Worm (Caenorhabditis elegans): ENCODE results near the gene cld-9.

Gene cld-9

DNA sequence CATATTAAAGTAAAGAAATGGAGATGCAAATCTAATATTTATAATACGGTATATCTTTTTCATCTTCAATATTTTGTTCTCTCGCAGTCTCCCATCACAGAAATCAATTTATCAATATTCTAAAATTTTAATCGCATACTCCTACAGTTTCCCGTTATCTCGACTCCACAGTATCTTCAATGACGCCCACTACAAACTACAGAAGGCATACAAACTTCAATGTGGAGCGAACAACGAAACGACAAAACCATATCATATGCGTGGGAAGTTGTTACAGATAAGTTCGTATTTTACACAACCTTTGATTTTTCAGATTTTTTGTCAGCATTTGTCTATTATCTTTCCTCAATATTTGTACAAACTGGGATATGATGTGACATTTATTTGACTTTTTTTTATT is 11.8 kb downstream of the cld-9 start:
- TF ChIP-seq jun-1 (tag; optimal IDR thresholded peaks at IDR 0.05) (no peak), Y5F2A.4 (GFP tag; optimal IDR thresholded peaks at IDR 0.05) (no peak), T26A8.4 (GFP tag; IDR thresholded peaks at IDR 0.05) (no peak), nhr-102 (tag; optimal IDR thresholded peaks at IDR 0.05) (peak; percentile 0), lin-15B (tag; optimal IDR thresholded peaks at IDR 0.05) (no peak), daf-19 (GFP tag; conservative IDR thresholded peaks at IDR 0.05) (no peak), ZK546.5 (tag; optimal IDR thresholded peaks at IDR 0.05) (no peak), Y105C5A.15 (GFP tag; IDR thresholded peaks at IDR 0.05) (no peak), mdt-29 (GFP tag; IDR thresholded peaks at IDR 0.05) (no peak), attf-4 (tag; optimal IDR thresholded peaks at IDR 0.05) (no peak), madf-9 (GFP tag; conservative IDR thresholded peaks at IDR 0.05) (no peak), nhr-25 (tag; optimal IDR thresholded peaks at IDR 0.05; ENCODE audit: borderline replicate concordance, insufficient read depth) (no peak), duxl-1 (tag; optimal IDR thresholded peaks at IDR 0.05; ENCODE audit: poor library complexity) (no peak), unc-39 (tag; optimal IDR thresholded peaks at IDR 0.05) (no peak), ceh-62 (tag; optimal IDR thresholded peaks at IDR 0.05) (no peak), madf-5 (GFP tag; IDR thresholded peaks at IDR 0.05) (no peak), gei-8 (GFP tag; optimal IDR thresholded peaks at IDR 0.05) (no peak), lir-3 (tag; optimal IDR thresholded peaks at IDR 0.05) (no peak), ZK337.2 (GFP tag; IDR thresholded peaks at IDR 0.05) (no peak), hlh-11 (tag; optimal IDR thresholded peaks at IDR 0.05) (peak; percentile 30), ceh-28 (tag; optimal IDR thresholded peaks at IDR 0.05) (no peak), dmd-6 (GFP tag; IDR thresholded peaks at IDR 0.05) (peak; percentile 38; the same call in 1 of the 2 replicates), nhr-41 (GFP tag; IDR thresholded peaks at IDR 0.05) (no peak), daf-16 (GFP tag; optimal IDR thresholded peaks at IDR 0.05) (no peak), daf-16 (tag; optimal IDR thresholded peaks at IDR 0.05) (peak; percentile 67), D1046.2 (GFP tag; IDR thresholded peaks at IDR 0.05) (no peak), php-3 (GFP tag; IDR thresholded peaks at IDR 0.05) (no peak), fkh-10 (GFP tag; optimal IDR thresholded peaks at IDR 0.05) (no peak), pha-4 (GFP tag; IDR thresholded peaks at IDR 0.05) (no peak), pha-4 (tag; optimal IDR thresholded peaks at IDR 0.05) (no peak), skn-1 (tag; optimal IDR thresholded peaks at IDR 0.05) (no peak), nhr-76 (tag; optimal IDR thresholded peaks at IDR 0.05) (no peak), ztf-7 (tag; optimal IDR thresholded peaks at IDR 0.05) (no peak), tra-1 (GFP tag; IDR thresholded peaks at IDR 0.05) (no peak), nhr-42 (GFP tag; IDR thresholded peaks at IDR 0.05) (no peak), snpc-4 (tag; optimal IDR thresholded peaks at IDR 0.05) (no peak), lim-7 (GFP tag; IDR thresholded peaks at IDR 0.05) (no peak), unc-130 (GFP tag; optimal IDR thresholded peaks at IDR 0.05) (no peak), F37D6.2 (tag; optimal IDR thresholded peaks at IDR 0.05) (no peak), dve-1 (tag; optimal IDR thresholded peaks at IDR 0.05; ENCODE audit: insufficient read depth) (peak; percentile 81), pqm-1 (tag; optimal IDR thresholded peaks at IDR 0.05) (peak; percentile 72), hmg-1.1 (GFP tag; IDR thresholded peaks at IDR 0.05) (no peak), nhr-28 (tag; optimal IDR thresholded peaks at IDR 0.05) (peak; percentile 94)

DNA sequence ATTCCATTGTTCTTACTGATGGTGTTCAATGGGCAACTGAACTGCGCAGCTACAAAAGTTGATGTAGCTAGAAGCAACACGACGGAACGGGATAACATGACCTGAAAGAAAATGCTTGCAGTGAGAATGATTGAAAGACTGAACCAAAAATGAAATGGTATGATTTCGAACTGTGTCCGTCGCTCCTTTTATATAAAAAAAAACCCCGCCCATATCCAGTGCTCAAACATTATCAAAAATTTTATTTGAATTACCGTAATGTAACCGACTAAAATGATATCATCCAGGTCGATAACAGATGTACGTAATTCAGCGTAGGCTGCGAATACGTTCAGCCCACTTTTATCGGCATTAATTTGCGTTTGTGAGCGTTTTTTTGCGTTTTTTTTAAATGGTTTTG is 13.3 kb downstream of the cld-9 start, which contains the start of gene irg-5:
irg-5 (minus strand) TSS at position 101 of the 400 bp plus-strand sequence.
- no peak for TF ChIP-seq nhr-102 (tag; optimal IDR thresholded peaks at IDR 0.05)
- TF ChIP-seq unc-62 (GFP tag; optimal IDR thresholded peaks at IDR 0.05 in 1 of 2) = peak in 1 of 2 experiments; percentile 50
- no peak for TF ChIP-seq unc-62 (tag; optimal IDR thresholded peaks at IDR 0.05)

Measured in whole organism, L4 larva.